Fruit fly (Drosophila melanogaster): ENCODE data around the gene flr.

flr gene

dm6 chr3L:13412886-13413224 is 212 bp downstream of the flr start:
- no peak for TF ChIP-seq noc (tag; optimal IDR thresholded peaks at IDR 0.05)

- no peak for TF ChIP-seq noc (tag; optimal IDR thresholded peaks at IDR 0.05)
These were observed 7.6 kb downstream of the flr start for dm6 chr3L:13420212-13420611.

dm6 chr3L:13422286-13422787 is 9.7 kb downstream of the flr start, which contains the start of gene CG32121:
Gene CG32121, minus strand, starts transcription at chr3L:13422336.
- TF ChIP-seq noc (tag; optimal IDR thresholded peaks at IDR 0.05), result no peak

dm6 chr3L:13424068-13424467 is 11.4 kb downstream of the flr start, which contains the start of gene CG33263:
Gene CG33263, minus strand, starts transcription at chr3L:13424168.
- no peak for TF ChIP-seq noc (tag; optimal IDR thresholded peaks at IDR 0.05)

dm6 chr3L:13425571-13425970 is 12.9 kb downstream of the flr start, which contains the start of gene CG14106:
Gene CG14106, minus strand, starts transcription at chr3L:13425671.
- TF ChIP-seq noc (tag; optimal IDR thresholded peaks at IDR 0.05), result no peak

dm6 chr3L:13426573-13426972 is 13.9 kb downstream of the flr start, which contains the start of gene CG14105:
Gene CG14105, minus strand, starts transcription at chr3L:13426673.
- no peak for TF ChIP-seq noc (tag; optimal IDR thresholded peaks at IDR 0.05)

dm6 chr3L:13430171-13430570 is 17.5 kb downstream of the flr start:
- no peak for TF ChIP-seq noc (tag; optimal IDR thresholded peaks at IDR 0.05)

dm6 chr3L:13432791-13433190 is 20.1 kb downstream of the flr start:
- TF ChIP-seq noc (tag; optimal IDR thresholded peaks at IDR 0.05), result no peak

dm6 chr3L:13433522-13433921 is 20.9 kb downstream of the flr start:
- TF ChIP-seq noc (tag; optimal IDR thresholded peaks at IDR 0.05), result no peak

- no peak for TF ChIP-seq noc (tag; optimal IDR thresholded peaks at IDR 0.05)
These were observed 22.6 kb downstream of the flr start, which contains the start of gene CG10713 for dm6 chr3L:13435170-13435727. Gene CG10713, minus strand, starts transcription at chr3L:13435229.

- TF ChIP-seq noc (tag; optimal IDR thresholded peaks at IDR 0.05), result no peak
These were observed 24.4 kb downstream of the flr start, which contains the start of gene CG10154 for dm6 chr3L:13437036-13437435. Gene CG10154, minus strand, starts transcription at chr3L:13437136.

- TF ChIP-seq noc (tag; optimal IDR thresholded peaks at IDR 0.05), result no peak
These were observed 25.0 kb downstream of the flr start, which contains the start of gene CG10725 for dm6 chr3L:13437654-13438053. Gene CG10725, plus strand, starts transcription at chr3L:13437954.

dm6 chr3L:13440370-13440960 is 27.8 kb downstream of the flr start, which contains the start of the genes CG10140 and CG14109:
Gene CG10140, minus strand, starts transcription at chr3L:13440470.
Gene CG14109, plus strand, starts transcription at chr3L:13440910.
- TF ChIP-seq noc (tag; optimal IDR thresholded peaks at IDR 0.05), result no peak

dm6 chr3L:13442400-13442799 is 29.8 kb downstream of the flr start, which contains the start of gene cmb:
Gene cmb, plus strand, starts transcription at chr3L:13442594.
- no peak for TF ChIP-seq noc (tag; optimal IDR thresholded peaks at IDR 0.05)

dm6 chr3L:13450177-13450793 is 37.6 kb downstream of the flr start, which contains the start of the genes JMJD7 and CG10738:
Gene JMJD7, minus strand, starts transcription at chr3L:13450283.
Gene CG10738, plus strand, starts transcription at chr3L:13450770.
- TF ChIP-seq noc (tag; optimal IDR thresholded peaks at IDR 0.05), result no peak

- TF ChIP-seq noc (tag; optimal IDR thresholded peaks at IDR 0.05), result peak; percentile 8
These were observed 38.9 kb downstream of the flr start for dm6 chr3L:13451562-13451961.
